Worm (Caenorhabditis elegans) whole organism, late embryonic: ENCODE results near the gene clec-144.

ENCODE experiments used
- C38D4.7 ChIP-seq: fragments of 200-800 bp; sonication (Bioruptor generic); optimal IDR thresholded peaks from 2 replicates; lab custom pipeline; 2018; ENCODE audit warnings: mild to moderate bottlenecking, missing genetic modification characterization, moderate library complexity, missing compliant biosample characterization
- K02D7.2 ChIP-seq: sonication (generic microtip); optimal IDR thresholded peaks from 2 replicates; lab custom pipeline; 2017; ENCODE audit warnings: mild to moderate bottlenecking, missing genetic modification characterization, missing compliant biosample characterization
- ama-1 ChIP-seq: fragments of 150-350 bp; optimal IDR thresholded peaks from 2 replicates; lab custom pipeline; 2014
- ceh-22 ChIP-seq: sonication (generic microtip); optimal IDR thresholded peaks from 2 replicates; lab custom pipeline; 2017; ENCODE audit warnings: missing biosample characterization, missing genetic modification characterization
- ceh-48 ChIP-seq: sonication (generic microtip); optimal IDR thresholded peaks from 2 replicates; lab custom pipeline; 2016; ENCODE audit warnings: missing genetic modification characterization, inconsistent platforms, missing compliant biosample characterization
- eyg-1 ChIP-seq: sonication (generic microtip); optimal IDR thresholded peaks from 2 replicates; lab custom pipeline; 2016; ENCODE audit warnings: missing genotype, missing genetic modification characterization, missing compliant biosample characterization
- lim-6 ChIP-seq: sonication (generic microtip); optimal IDR thresholded peaks from 2 replicates; lab custom pipeline; 2016; ENCODE audit warnings: missing genetic modification characterization, missing compliant biosample characterization
- lin-11 ChIP-seq: fragments of 200-800 bp; sonication (Bioruptor generic); optimal IDR thresholded peaks from 2 replicates; lab custom pipeline; 2018; ENCODE audit warnings: mild to moderate bottlenecking, missing genetic modification characterization, missing compliant biosample characterization
- npax-4 ChIP-seq: sonication (generic microtip); optimal IDR thresholded peaks from 2 replicates; lab custom pipeline; 2016; ENCODE audit warnings: missing genetic modification characterization, missing compliant biosample characterization
- odd-2 ChIP-seq: sonication (generic microtip); optimal IDR thresholded peaks from 2 replicates; lab custom pipeline; 2017; ENCODE audit warnings: antibody characterized with exemption, mild to moderate bottlenecking, missing genetic modification characterization, missing compliant biosample characterization
- pag-3 ChIP-seq: sonication (generic microtip); optimal IDR thresholded peaks from 2 replicates; lab custom pipeline; 2016; ENCODE audit warnings: missing compliant biosample characterization, missing genetic modification characterization, borderline replicate concordance
- pqm-1 ChIP-seq: sonication (generic microtip); optimal IDR thresholded peaks from 2 replicates; lab custom pipeline; 2016; ENCODE audit warnings: missing genetic modification characterization, missing compliant biosample characterization
- sdc-2 ChIP-seq: sonication (generic microtip); optimal IDR thresholded peaks from 2 replicates; lab custom pipeline; 2016; ENCODE audit warnings: missing genotype, missing genetic modification characterization, missing compliant biosample characterization
- zip-5 ChIP-seq: sonication (generic microtip); optimal IDR thresholded peaks from 2 replicates; lab custom pipeline; 2016; ENCODE audit warnings: missing genetic modification characterization, missing compliant biosample characterization

DNA sequence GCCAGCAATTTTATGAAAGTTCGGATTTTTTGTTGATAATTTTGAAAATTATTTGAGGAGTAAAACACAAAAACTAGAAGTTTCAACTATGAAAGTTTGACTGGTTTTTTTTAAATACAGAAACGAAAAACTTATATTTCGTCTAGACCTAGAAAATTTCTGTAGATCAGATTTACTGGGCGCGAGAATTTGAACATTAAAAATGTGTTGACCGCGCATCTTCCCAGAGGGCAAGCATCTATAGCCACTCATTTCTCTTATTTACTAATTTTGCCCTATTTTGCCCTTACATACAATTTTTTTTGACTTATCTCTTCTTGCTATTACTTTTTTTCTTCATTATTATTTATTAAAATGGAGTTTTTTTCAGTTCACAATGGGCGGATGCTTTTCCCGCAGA lies 23.4 kb downstream of the clec-144 start, which contains the start of gene F43G6.10:
- TF ChIP-seq odd-2 (tag; lab: Kevin White, UChicago) (no peak), pag-3 (tag; lab: Kevin White, UChicago) (no peak), ceh-48 (tag; lab: Kevin White, UChicago) (no peak), lin-11 (tag; lab: Kevin White, UChicago) (no peak), npax-4 (no peak), zip-5 (tag; lab: Kevin White, UChicago) (no peak), K02D7.2 (tag; lab: Kevin White, UChicago) (no peak), ceh-22 (tag; lab: Kevin White, UChicago) (no peak), sdc-2 (tag; lab: Kevin White, UChicago) (no peak), pqm-1 (no peak), ama-1 (lab: Kevin White, UChicago) (no peak), lim-6 (tag; lab: Kevin White, UChicago) (no peak), C38D4.7 (GFP tag; lab: Kevin White, UChicago) (no peak), eyg-1 (tag; lab: Kevin White, UChicago) (no peak)
